Fruit fly (Drosophila melanogaster): ENCODE data around the gene CG5953.

Gene CG5953

dm6 chr2L:16535071-16535581 is 2.4 kb upstream of the CG5953 start (continued):
- TF ChIP-seq Asciz (GFP tag; optimal IDR thresholded peaks at IDR 0.05), result peak; percentile 69
- no peak for TF ChIP-seq CG2116 (GFP tag; optimal IDR thresholded peaks at IDR 0.05)
- TF ChIP-seq CG12744 (GFP tag; optimal IDR thresholded peaks at IDR 0.05), result peak; percentile 55
- TF ChIP-seq CG32532 (GFP tag; IDR thresholded peaks at IDR 0.05), result peak; percentile 66
- TF ChIP-seq CG13123 (GFP tag; optimal IDR thresholded peaks at IDR 0.05), result no peak
- TF ChIP-seq CG15514 (GFP tag; optimal IDR thresholded peaks at IDR 0.05), result peak; percentile 50
- peak; percentile 61 for TF ChIP-seq CG9876 (GFP tag; optimal IDR thresholded peaks at IDR 0.05)
- peak; percentile 52 for TF ChIP-seq CG18011 (GFP tag; optimal IDR thresholded peaks at IDR 0.05)
- no peak for TF ChIP-seq CG34422 (GFP tag; IDR thresholded peaks at IDR 0.05)
- TF ChIP-seq Optix (GFP tag; IDR thresholded peaks at IDR 0.05), result no peak
- TF ChIP-seq bowl (GFP tag; IDR thresholded peaks at IDR 0.05), result no peak
- no peak for TF ChIP-seq CG7963 (GFP tag; IDR thresholded peaks at IDR 0.05; ENCODE audit: partially characterized antibody)
- TF ChIP-seq sug (tag; optimal IDR thresholded peaks at IDR 0.05), result peak; percentile 60
- peak; percentile 50; the same call in 1 of the 3 replicates for TF ChIP-seq CG11093 (GFP tag; IDR thresholded peaks at IDR 0.05)
- TF ChIP-seq gro (GFP tag; optimal IDR thresholded peaks at IDR 0.05), result peak; percentile 82
- TF ChIP-seq CG1832 (GFP tag; optimal IDR thresholded peaks at IDR 0.05), result peak; percentile 19
- no peak for TF ChIP-seq CG10431 (GFP tag; optimal IDR thresholded peaks at IDR 0.05)
- no peak for TF ChIP-seq fd64A (GFP tag; optimal IDR thresholded peaks at IDR 0.05)
- peak; percentile 31 for TF ChIP-seq gcm (GFP tag; optimal IDR thresholded peaks at IDR 0.05)
- peak; percentile 30 for TF ChIP-seq CG6765 (GFP tag; optimal IDR thresholded peaks at IDR 0.05)
- TF ChIP-seq corto (GFP tag; optimal IDR thresholded peaks at IDR 0.05), result no peak
- peak; percentile 50; the same call in 2 of the 3 replicates for TF ChIP-seq tgo (GFP tag; IDR thresholded peaks at IDR 0.05)
- peak; percentile 56 for TF ChIP-seq CG8089 (GFP tag; optimal IDR thresholded peaks at IDR 0.05)
- no peak for TF ChIP-seq Dp (GFP tag; optimal IDR thresholded peaks at IDR 0.05)
- peak; percentile 57; the same call in 2 of the 3 replicates for TF ChIP-seq CG7357 (GFP tag; IDR thresholded peaks at IDR 0.05)
- no peak for TF ChIP-seq Doc3 (GFP tag; IDR thresholded peaks at IDR 0.05; ENCODE audit: partially characterized antibody)
- peak; percentile 76 for TF ChIP-seq Sox100B (GFP tag; optimal IDR thresholded peaks at IDR 0.05)
- TF ChIP-seq Ets97D (GFP tag; optimal IDR thresholded peaks at IDR 0.05), result no peak
- TF ChIP-seq nerfin-2 (GFP tag; IDR thresholded peaks at IDR 0.05; ENCODE audit: partially characterized antibody), result no peak
- peak; percentile 30; the same call in 1 of the 2 replicates for TF ChIP-seq Drgx (GFP tag; IDR thresholded peaks at IDR 0.05)
- peak; percentile 54 to 75 for TF ChIP-seq chif (GFP tag; optimal IDR thresholded peaks at IDR 0.05)
- TF ChIP-seq CG15073 (GFP tag; optimal IDR thresholded peaks at IDR 0.05), result no peak
- TF ChIP-seq HLH54F (GFP tag; optimal IDR thresholded peaks at IDR 0.05), result peak; percentile 88
- TF ChIP-seq Kr (GFP tag; optimal IDR thresholded peaks at IDR 0.05), result no peak
- 0 out of 2 replicates have a peak, but pooled peaks have one; percentile 30 for TF ChIP-seq ranshi (GFP tag; IDR thresholded peaks at IDR 0.05)
- TF ChIP-seq Sry-β (GFP tag; optimal IDR thresholded peaks at IDR 0.05), result no peak
- peak; percentile 57 for TF ChIP-seq CG1647 (GFP tag; optimal IDR thresholded peaks at IDR 0.05)
- peak; percentile 50 for TF ChIP-seq CG13894 (tag; optimal IDR thresholded peaks at IDR 0.05)
- peak; percentile 9 for TF ChIP-seq ERR (GFP tag; optimal IDR thresholded peaks at IDR 0.05)
- no peak for TF ChIP-seq seq (GFP tag; IDR thresholded peaks at IDR 0.05)
- TF ChIP-seq CG10366 (GFP tag; IDR thresholded peaks at IDR 0.05), result peak; percentile 11; the same call in 1 of the 2 replicates
- TF ChIP-seq tin (GFP tag; optimal IDR thresholded peaks at IDR 0.05), result peak; percentile 34
- TF ChIP-seq org-1 (GFP tag; optimal IDR thresholded peaks at IDR 0.05), result peak; percentile 63
- TF ChIP-seq ftz-f1 (GFP tag; optimal IDR thresholded peaks at IDR 0.05), result no peak
- no peak; the same call in 1 of the 2 replicates for TF ChIP-seq Adf1 (GFP tag; IDR thresholded peaks at IDR 0.05)
- TF ChIP-seq ase (GFP tag; IDR thresholded peaks at IDR 0.05), result 0 out of 3 replicates have a peak, but pooled peaks have one; percentile 12
- TF ChIP-seq fu2 (GFP tag; optimal IDR thresholded peaks at IDR 0.05), result peak; percentile 83
- no peak for TF ChIP-seq CG8290 (GFP tag; optimal IDR thresholded peaks at IDR 0.05)
- TF ChIP-seq CG8290 (tag; optimal IDR thresholded peaks at IDR 0.05), result peak in 1 of 2 experiments; percentile 42
- TF ChIP-seq cas (GFP tag; IDR thresholded peaks at IDR 0.05), result no peak
- TF ChIP-seq CG14710 (tag; optimal IDR thresholded peaks at IDR 0.05), result peak; percentile 34
